Worm (Caenorhabditis elegans): ENCODE data around the gene luc-7L.

The luc-7L gene

ce11 chrII:7698406-7698805 is 8.9 kb downstream of the luc-7L start, which contains the start of gene B0495.5:
Gene B0495.5 (minus strand): TSS chrII:7698506.
- TF ChIP-seq mdl-1 (tag; optimal IDR thresholded peaks at IDR 0.05): no peak
- no peak for TF ChIP-seq unc-62 (GFP tag; optimal IDR thresholded peaks at IDR 0.05)
- TF ChIP-seq blmp-1 (tag; optimal IDR thresholded peaks at IDR 0.05; ENCODE audit: insufficient read depth): no peak
- TF ChIP-seq Y55F3AM.14 (GFP tag; optimal IDR thresholded peaks at IDR 0.05): no peak
- TF ChIP-seq gmeb-1 (tag; optimal IDR thresholded peaks at IDR 0.05): no peak
- no peak for TF ChIP-seq snpc-4 (tag; optimal IDR thresholded peaks at IDR 0.05)
- TF ChIP-seq nhr-237 (tag; optimal IDR thresholded peaks at IDR 0.05): no peak
- no peak for TF ChIP-seq dmd-4 (tag; optimal IDR thresholded peaks at IDR 0.05)
- TF ChIP-seq elt-1 (tag; optimal IDR thresholded peaks at IDR 0.05): no peak
- no peak for TF ChIP-seq zag-1 (tag; optimal IDR thresholded peaks at IDR 0.05)
- no peak for TF ChIP-seq ZK546.5 (tag; optimal IDR thresholded peaks at IDR 0.05)
- no peak for TF ChIP-seq peb-1 (tag; optimal IDR thresholded peaks at IDR 0.05)
- no peak for TF ChIP-seq egl-27 (tag; optimal IDR thresholded peaks at IDR 0.05)
- no peak for TF ChIP-seq elt-3 (tag; optimal IDR thresholded peaks at IDR 0.05)
- no peak for TF ChIP-seq ztf-4 (tag; optimal IDR thresholded peaks at IDR 0.05)
- TF ChIP-seq lin-11 (tag; optimal IDR thresholded peaks at IDR 0.05): no peak

DNA sequence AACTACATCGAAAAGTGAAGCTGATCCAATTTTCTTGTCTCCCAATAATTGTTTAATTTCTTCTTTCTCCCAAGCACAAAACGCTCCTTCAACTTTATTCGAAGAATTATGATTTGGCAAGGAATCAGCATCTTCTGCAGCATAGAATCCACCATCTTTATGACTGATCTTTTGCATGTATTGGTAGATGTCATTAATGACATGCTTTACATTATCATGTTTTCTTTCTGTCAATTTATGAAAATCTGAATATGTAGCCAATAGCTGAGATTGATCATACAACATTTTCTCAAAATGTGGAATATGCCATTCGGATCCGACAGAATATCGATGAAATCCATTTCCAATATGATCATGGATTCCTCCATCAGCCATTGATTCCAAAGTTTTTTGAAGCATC is 10.1 kb downstream of the luc-7L start:
- TF ChIP-seq nhr-25 (tag; optimal IDR thresholded peaks at IDR 0.05) (no peak), ama-1 (optimal IDR thresholded peaks at IDR 0.05) (no peak), ceh-16 (tag; optimal IDR thresholded peaks at IDR 0.05) (no peak), zag-1 (tag; optimal IDR thresholded peaks at IDR 0.05) (no peak), unc-55 (GFP tag; optimal IDR thresholded peaks at IDR 0.05) (no peak), nhr-12 (tag; optimal IDR thresholded peaks at IDR 0.05) (no peak), unc-39 (tag; optimal IDR thresholded peaks at IDR 0.05) (no peak), F13H6.1 (tag; optimal IDR thresholded peaks at IDR 0.05) (no peak), sma-3 (GFP tag; optimal IDR thresholded peaks at IDR 0.05) (no peak)

DNA sequence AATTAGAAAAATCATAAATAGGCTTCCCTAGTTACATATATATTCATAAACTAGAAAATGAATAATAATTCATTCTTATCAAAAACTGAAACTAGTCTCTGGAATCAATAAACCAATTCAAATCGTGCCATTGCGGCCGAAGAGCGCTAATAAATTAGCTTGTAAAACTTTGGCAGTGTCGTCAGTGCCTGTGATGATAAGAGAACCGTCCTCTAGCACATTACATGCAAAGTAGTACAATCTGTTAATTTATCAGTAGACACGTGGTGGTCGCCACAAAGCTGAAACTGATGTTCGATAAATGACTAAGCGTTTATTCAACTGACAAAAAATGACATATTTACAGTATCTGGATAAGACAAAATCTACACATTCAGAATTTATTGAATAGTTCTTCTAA is 11.6 kb downstream of the luc-7L start:
- TF ChIP-seq fos-1 (tag; optimal IDR thresholded peaks at IDR 0.05) (peak; percentile 96), lin-13 (GFP tag; optimal IDR thresholded peaks at IDR 0.05) (no peak), mdl-1 (tag; optimal IDR thresholded peaks at IDR 0.05) (peak in 1 of 2 experiments; percentile 17), sma-9 (GFP tag; optimal IDR thresholded peaks at IDR 0.05) (peak; percentile 59), sma-9 (tag; optimal IDR thresholded peaks at IDR 0.05) (no peak), gmeb-1 (tag; optimal IDR thresholded peaks at IDR 0.05) (peak; percentile 22), crh-2 (tag; optimal IDR thresholded peaks at IDR 0.05) (peak; percentile 46), F13H6.1 (tag; optimal IDR thresholded peaks at IDR 0.05) (no peak)

ce11 chrII:7694745-7695144 is 12.5 kb downstream of the luc-7L start:
- TF ChIP-seq nhr-129 (tag; optimal IDR thresholded peaks at IDR 0.05) (no peak), crh-2 (tag; optimal IDR thresholded peaks at IDR 0.05) (peak; percentile 50), fos-1 (tag; optimal IDR thresholded peaks at IDR 0.05) (peak; percentile 76), nhr-25 (tag; optimal IDR thresholded peaks at IDR 0.05) (no peak), R02D3.7 (tag; optimal IDR thresholded peaks at IDR 0.05) (no peak)

DNA sequence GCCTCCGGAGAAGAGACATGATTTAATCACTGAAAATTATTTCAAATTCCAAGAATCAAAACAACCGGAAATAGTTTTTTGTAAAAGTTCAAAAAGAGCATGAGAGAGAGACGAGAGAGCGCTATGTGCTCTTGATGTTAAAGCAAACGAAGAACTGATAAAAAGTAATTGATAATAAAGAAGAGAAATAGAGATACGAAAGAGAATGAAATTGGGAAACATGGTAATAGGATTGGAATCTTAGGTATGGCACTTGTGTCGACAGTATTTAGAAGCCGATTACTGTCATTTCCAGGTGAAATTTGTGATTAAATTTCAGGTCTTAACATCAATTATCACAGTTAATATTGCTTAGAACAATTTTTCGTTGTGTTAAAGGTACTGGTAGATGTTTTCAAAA is 13.4 kb downstream of the luc-7L start, which contains the start of gene nhx-2:
nhx-2 (minus strand) TSS at position 29 of the 400 bp plus-strand sequence.
- TF ChIP-seq nhr-12 (tag; optimal IDR thresholded peaks at IDR 0.05): no peak
- TF ChIP-seq fos-1 (tag; optimal IDR thresholded peaks at IDR 0.05): peak; percentile 92

ce11 chrII:7690384-7690783 is 16.9 kb downstream of the luc-7L start, which contains the start of gene pid-1:
Gene pid-1 (minus strand): TSS chrII:7690556.
- TF ChIP-seq sma-3 (GFP tag; optimal IDR thresholded peaks at IDR 0.05) (no peak), nhr-12 (tag; optimal IDR thresholded peaks at IDR 0.05) (no peak), mab-5 (tag; optimal IDR thresholded peaks at IDR 0.05) (no peak), gmeb-1 (tag; optimal IDR thresholded peaks at IDR 0.05) (no peak), lsy-2 (tag; optimal IDR thresholded peaks at IDR 0.05) (no peak), unc-39 (tag; optimal IDR thresholded peaks at IDR 0.05) (no peak), egl-27 (tag; optimal IDR thresholded peaks at IDR 0.05) (no peak), peb-1 (tag; optimal IDR thresholded peaks at IDR 0.05) (no peak)
